Worm (Caenorhabditis elegans) whole organism, L4 larva: ENCODE measurements around the gene srz-9.
"Not testable (repeated sequence)": the region's sequence is repeated elsewhere in the genome, so short reads cannot be mapped to it uniquely, and the experiment has no call there.

Source experiments
- Y105C5A.15 ChIP-seq: fragments of 200-800 bp; sonication (Bioruptor generic); IDR thresholded peaks from 2 replicates; pipeline ENCODE4 v1.3.6; 2022; ENCODE audit warnings: missing genetic modification characterization, missing compliant biosample characterization
- ama-1 ChIP-seq: fragments of 150-350 bp; optimal IDR thresholded peaks from 2 replicates; lab custom pipeline; 2014; ENCODE audit warnings: inconsistent platforms, mixed read lengths
- dmd-8 ChIP-seq: fragments of 200-800 bp; sonication (Bioruptor generic); IDR thresholded peaks from 2 replicates; pipeline ENCODE4 v1.3.6; 2022; ENCODE audit warnings: missing genetic modification characterization, missing compliant biosample characterization
- fkh-10 ChIP-seq: fragments of 150-350 bp; optimal IDR thresholded peaks from 2 replicates; lab custom pipeline; 2014; ENCODE audit warnings: missing biosample characterization, missing genetic modification reagents, missing genetic modification characterization
- fos-1 ChIP-seq: fragments of 150-350 bp; optimal IDR thresholded peaks from 2 replicates; lab custom pipeline; 2014; ENCODE audit warnings: missing biosample characterization, missing genetic modification characterization
- lin-39 ChIP-seq: fragments of 150-350 bp; optimal IDR thresholded peaks from 2 replicates; lab custom pipeline; 2014; ENCODE audit warnings: missing biosample characterization, missing genetic modification reagents, missing genetic modification characterization
- nhr-41 ChIP-seq: fragments of 200-800 bp; sonication (Bioruptor generic); IDR thresholded peaks from 2 replicates; pipeline ENCODE4 v1.3.6; 2022; ENCODE audit warnings: missing genetic modification reagents, missing genetic modification characterization, missing compliant biosample characterization
- snpc-4 ChIP-seq: fragments of 150-350 bp; optimal IDR thresholded peaks from 2 replicates; lab custom pipeline; 2014; ENCODE audit warnings: missing biosample characterization, missing genetic modification characterization
- unc-130 ChIP-seq: sonication (generic microtip); optimal IDR thresholded peaks from 2 replicates; lab custom pipeline; 2016; ENCODE audit warnings: missing genetic modification reagents, missing genetic modification characterization, missing compliant biosample characterization
- zip-11 ChIP-seq: fragments of 200-800 bp; sonication (Bioruptor generic); IDR thresholded peaks from 2 replicates; pipeline ENCODE4 v1.3.6; 2022; ENCODE audit warnings: missing genetic modification characterization, missing compliant biosample characterization

- TF ChIP-seq dmd-8; fkh-10 (GFP tag; lab: Kevin White, UChicago); unc-130 (GFP tag; lab: Kevin White, UChicago); Y105C5A.15 (GFP tag; lab: Robert Waterston, UW); snpc-4 (tag; lab: Kevin White, UChicago); lin-39 (tag; lab: Kevin White, UChicago); fos-1 (tag; lab: Kevin White, UChicago); ama-1 (lab: Kevin White, UChicago); zip-11 (GFP tag; lab: Robert Waterston, UW); nhr-41 (GFP tag; lab: Robert Waterston, UW): not testable (repeated sequence)
Measured at ce11 chrIII:1263692-1264091, at the start of gene srz-9.
